Worm (Caenorhabditis elegans): ENCODE measurements around the gene Y19D10B.8.

The Y19D10B.8 gene

ce11 chrV:2281499-2281898 is 19.3 kb downstream of the Y19D10B.8 start, which contains the start of gene nhr-228:
TSS of gene nhr-228 (plus strand) at chrV:2281759.
- TF ChIP-seq pqm-1 (tag; optimal IDR thresholded peaks at IDR 0.05) (peak; percentile 57), nhr-41 (GFP tag; IDR thresholded peaks at IDR 0.05) (no peak), dve-1 (tag; optimal IDR thresholded peaks at IDR 0.05; ENCODE audit: insufficient read depth) (peak; percentile 55), madf-5 (GFP tag; IDR thresholded peaks at IDR 0.05) (no peak), ceh-32 (tag; optimal IDR thresholded peaks at IDR 0.05; ENCODE audit: poor library complexity) (no peak), Y75B8A.6 (GFP tag; IDR thresholded peaks at IDR 0.05) (no peak), mdl-1 (tag; optimal IDR thresholded peaks at IDR 0.05) (peak in 1 of 2 experiments; percentile 58), lsy-2 (tag; optimal IDR thresholded peaks at IDR 0.05) (peak in 1 of 2 experiments; percentile 54), hlh-30 (tag; optimal IDR thresholded peaks at IDR 0.05; ENCODE audit: insufficient read depth) (peak; percentile 47), nhr-6 (tag; optimal IDR thresholded peaks at IDR 0.05) (peak; percentile 21), nhr-111 (GFP tag; optimal IDR thresholded peaks at IDR 0.05) (no peak), aha-1 (tag) (peak; percentile 90), hif-1 (tag; optimal IDR thresholded peaks at IDR 0.05) (peak in 1 of 2 experiments; percentile 12), nhr-28 (tag; optimal IDR thresholded peaks at IDR 0.05) (peak; percentile 81), set-16 (GFP tag; IDR thresholded peaks at IDR 0.05) (no peak), ces-1 (GFP tag; optimal IDR thresholded peaks at IDR 0.05) (no peak), mes-2 (tag; optimal IDR thresholded peaks at IDR 0.05; ENCODE audit: poor library complexity, severe bottlenecking) (peak; percentile 68), daf-16 (GFP tag; optimal IDR thresholded peaks at IDR 0.05) (no peak), daf-16 (tag; optimal IDR thresholded peaks at IDR 0.05) (peak; percentile 49), hmg-1.1 (GFP tag; IDR thresholded peaks at IDR 0.05) (0 out of 2 replicates have a peak, but pooled peaks have one; percentile 28), mep-1 (tag; optimal IDR thresholded peaks at IDR 0.05) (peak; percentile 62), T20F7.1 (GFP tag; optimal IDR thresholded peaks at IDR 0.05) (no peak), lin-39 (tag; optimal IDR thresholded peaks at IDR 0.05) (no peak)

ce11 chrV:2278543-2278942 is 22.3 kb downstream of the Y19D10B.8 start, which contains the start of gene fbxa-137:
TSS of gene fbxa-137 (plus strand) at chrV:2278816.
- TF ChIP-seq aly-2 (tag; optimal IDR thresholded peaks at IDR 0.05) (no peak), ctbp-1 (GFP tag; IDR thresholded peaks at IDR 0.05) (no peak), unc-62 (GFP tag; optimal IDR thresholded peaks at IDR 0.05 in 1 of 2) (peak in 1 of 2 experiments; percentile 69), unc-62 (tag; optimal IDR thresholded peaks at IDR 0.05) (no peak)

- TF ChIP-seq hlh-30 (tag; optimal IDR thresholded peaks at IDR 0.05; ENCODE audit: insufficient read depth) (peak; percentile 81), pqm-1 (tag; optimal IDR thresholded peaks at IDR 0.05) (peak; percentile 17), lir-3 (tag; optimal IDR thresholded peaks at IDR 0.05) (no peak), nhr-28 (tag; optimal IDR thresholded peaks at IDR 0.05) (peak; percentile 88), F44E2.7 (GFP tag; IDR thresholded peaks at IDR 0.05) (no peak), hlh-11 (tag; optimal IDR thresholded peaks at IDR 0.05) (peak; percentile 42), tra-1 (GFP tag; IDR thresholded peaks at IDR 0.05) (no peak), mdl-1 (tag; optimal IDR thresholded peaks at IDR 0.05) (peak in 1 of 2 experiments; percentile 9), dmd-6 (GFP tag; IDR thresholded peaks at IDR 0.05) (peak; percentile 26; the same call in 1 of the 2 replicates), mes-2 (tag; optimal IDR thresholded peaks at IDR 0.05; ENCODE audit: poor library complexity, severe bottlenecking) (peak; percentile 7), zag-1 (tag; optimal IDR thresholded peaks at IDR 0.05) (no peak), aha-1 (tag) (peak; percentile 23), lin-39 (tag; optimal IDR thresholded peaks at IDR 0.05) (no peak), ceh-82 (tag; optimal IDR thresholded peaks at IDR 0.05) (no peak), hmg-1.1 (GFP tag; IDR thresholded peaks at IDR 0.05) (no peak), mep-1 (tag; optimal IDR thresholded peaks at IDR 0.05) (no peak)
These were observed 22.8 kb downstream of the Y19D10B.8 start, which contains the start of gene nhr-59 for ce11 chrV:2278052-2278451. TSS of gene nhr-59 (minus strand) at chrV:2278265.

ce11 chrV:2277260-2277659 is 23.5 kb downstream of the Y19D10B.8 start:
- TF ChIP-seq nhr-77 (tag; optimal IDR thresholded peaks at IDR 0.05) (no peak), Y48G9A.11 (GFP tag; IDR thresholded peaks at IDR 0.05) (0 out of 2 replicates have a peak, but pooled peaks have one; percentile 43), lin-13 (GFP tag; optimal IDR thresholded peaks at IDR 0.05) (peak; percentile 26), hlh-30 (tag; optimal IDR thresholded peaks at IDR 0.05; ENCODE audit: insufficient read depth) (peak; percentile 34), F26F4.8 (GFP tag; conservative IDR thresholded peaks at IDR 0.05) (no peak), dve-1 (tag; optimal IDR thresholded peaks at IDR 0.05; ENCODE audit: insufficient read depth) (peak; percentile 3)

Measured in whole organism, L4 larva.